Fruit fly (Drosophila melanogaster): ENCODE results near the gene Phf5a.
A peak's percentile ranks its signal among the peaks of the same experiment; 100 is the strongest.

Phf5a gene

DNA sequence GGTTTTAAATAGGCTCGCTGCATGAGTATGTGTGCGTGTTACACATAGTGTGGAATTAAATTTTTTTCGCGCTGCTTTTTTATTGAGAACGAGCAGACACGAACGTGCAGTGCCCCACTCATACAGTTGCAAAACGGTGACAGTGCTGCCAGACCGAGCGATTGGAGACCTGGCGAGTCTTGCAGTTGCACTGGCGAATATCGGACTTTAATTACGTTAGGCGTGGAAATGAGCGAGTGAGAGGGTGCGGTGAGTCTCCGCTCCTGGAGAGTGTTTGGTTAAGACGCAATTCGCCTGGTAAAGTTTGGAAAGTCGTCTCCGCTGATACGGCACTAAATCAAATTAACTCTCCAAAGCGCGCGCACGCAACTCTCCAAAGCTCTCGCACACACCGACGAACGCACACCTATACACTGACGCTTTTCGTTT lies 9.3 kb downstream of the Phf5a start (continued):
- TF ChIP-seq gce (GFP tag; IDR thresholded peaks at IDR 0.05) (no peak), pfk (GFP tag; optimal IDR thresholded peaks at IDR 0.05) (no peak), CG13624 (GFP tag; optimal IDR thresholded peaks at IDR 0.05) (peak; percentile 84), bowl (GFP tag; IDR thresholded peaks at IDR 0.05) (no peak), CG17186 (GFP tag; optimal IDR thresholded peaks at IDR 0.05) (no peak), Trl (optimal IDR thresholded peaks at IDR 0.05) (peak in 1 of 2 experiments; percentile 39), Trl (GFP tag; optimal IDR thresholded peaks at IDR 0.05) (no peak), zen (tag; optimal IDR thresholded peaks at IDR 0.05) (peak; percentile 26), tin (GFP tag; optimal IDR thresholded peaks at IDR 0.05) (no peak), bab2 (GFP tag; optimal IDR thresholded peaks at IDR 0.05) (no peak), ab (GFP tag; optimal IDR thresholded peaks at IDR 0.05) (no peak), CG4424 (GFP tag; optimal IDR thresholded peaks at IDR 0.05) (no peak), CG4282 (GFP tag; optimal IDR thresholded peaks at IDR 0.05) (no peak), CG7839 (tag; optimal IDR thresholded peaks at IDR 0.05) (no peak), CG5245 (GFP tag; optimal IDR thresholded peaks at IDR 0.05) (no peak), CG4730 (GFP tag; IDR thresholded peaks at IDR 0.05) (no peak), CG10274 (GFP tag; optimal IDR thresholded peaks at IDR 0.05) (no peak), CG1792 (GFP tag; optimal IDR thresholded peaks at IDR 0.05) (no peak), HLHmδ (GFP tag; optimal IDR thresholded peaks at IDR 0.05) (no peak), CG11085 (GFP tag; IDR thresholded peaks at IDR 0.05) (no peak), pzg (GFP tag; optimal IDR thresholded peaks at IDR 0.05) (peak; percentile 65), CG8359 (GFP tag; optimal IDR thresholded peaks at IDR 0.05; ENCODE audit: borderline replicate concordance) (no peak), CG11504 (tag; optimal IDR thresholded peaks at IDR 0.05) (no peak), CG17361 (GFP tag; IDR thresholded peaks at IDR 0.05) (no peak), CG30431 (GFP tag; optimal IDR thresholded peaks at IDR 0.05) (no peak), CG16815 (GFP tag; optimal IDR thresholded peaks at IDR 0.05) (no peak), unc-4 (GFP tag; IDR thresholded peaks at IDR 0.05; ENCODE audit: partially characterized antibody) (peak; percentile 47), CG5180 (GFP tag; optimal IDR thresholded peaks at IDR 0.05) (no peak), Hmr (GFP tag; optimal IDR thresholded peaks at IDR 0.05) (no peak), Atf-2 (GFP tag; optimal IDR thresholded peaks at IDR 0.05) (no peak), chn (GFP tag; optimal IDR thresholded peaks at IDR 0.05) (no peak), Usf (GFP tag; optimal IDR thresholded peaks at IDR 0.05) (no peak), fd64A (GFP tag; optimal IDR thresholded peaks at IDR 0.05) (peak; percentile 46), Deaf1 (tag; optimal IDR thresholded peaks at IDR 0.05) (peak; percentile 79), Hr3 (GFP tag; optimal IDR thresholded peaks at IDR 0.05) (no peak), CG12155 (GFP tag; optimal IDR thresholded peaks at IDR 0.05) (peak; percentile 88), CG9437 (GFP tag; optimal IDR thresholded peaks at IDR 0.05) (peak; percentile 71), MESR4 (GFP tag; optimal IDR thresholded peaks at IDR 0.05) (peak; percentile 9), CG17568 (GFP tag; optimal IDR thresholded peaks at IDR 0.05) (no peak), sima (GFP tag; optimal IDR thresholded peaks at IDR 0.05) (no peak), E2f2 (GFP tag; IDR thresholded peaks at IDR 0.05) (peak; percentile 92), cg (GFP tag; optimal IDR thresholded peaks at IDR 0.05) (peak; percentile 97), CG32772 (GFP tag; IDR thresholded peaks at IDR 0.05) (peak; percentile 75), hbn (GFP tag; IDR thresholded peaks at IDR 0.05; ENCODE audit: partially characterized antibody) (peak; percentile 35), CG1602 (GFP tag; optimal IDR thresholded peaks at IDR 0.05) (no peak), Sox100B (GFP tag; optimal IDR thresholded peaks at IDR 0.05) (no peak), cato (GFP tag; optimal IDR thresholded peaks at IDR 0.05; ENCODE audit: borderline replicate concordance) (no peak), Dfd (GFP tag; optimal IDR thresholded peaks at IDR 0.05) (no peak), CG13424 (tag; optimal IDR thresholded peaks at IDR 0.05) (no peak), CG18764 (GFP tag; optimal IDR thresholded peaks at IDR 0.05) (no peak), zen2 (GFP tag; IDR thresholded peaks at IDR 0.05; ENCODE audit: partially characterized antibody) (peak; percentile 59; the same call in 2 of the 3 replicates), twi (tag; optimal IDR thresholded peaks at IDR 0.05) (no peak)
